Fruit fly (Drosophila melanogaster) whole organism, embryonic: ENCODE measurements around the gene bib.
A peak's percentile ranks its signal among the peaks of the same experiment; 100 is the strongest.

ENCODE experiments used
- CG10267 ChIP-seq: fragments of 200-800 bp; sonication (Bioruptor generic); optimal IDR thresholded peaks from 2 replicates; lab custom pipeline; 2018; ENCODE audit warnings: missing biosample characterization, mild to moderate bottlenecking, missing genetic modification characterization, moderate library complexity
- CG10274 ChIP-seq: fragments of 200-800 bp; sonication (Bioruptor generic); optimal IDR thresholded peaks from 3 replicates; lab custom pipeline; 2017; ENCODE audit warnings: missing biosample characterization, mild to moderate bottlenecking, missing genetic modification characterization
- CG10462 ChIP-seq: fragments of 200-800 bp; sonication (Bioruptor generic); optimal IDR thresholded peaks from 2 replicates; lab custom pipeline; 2016; ENCODE audit warnings: missing biosample characterization, missing genetic modification characterization
- CG10959 ChIP-seq: fragments of 200-800 bp; sonication (Bioruptor generic); IDR thresholded peaks from 2 replicates; pipeline ENCODE4 v1.3.6; 2022; ENCODE audit warnings: missing biosample characterization, missing genetic modification characterization
- CG11456 ChIP-seq: fragments of 200-800 bp; sonication (Bioruptor generic); IDR thresholded peaks from 3 replicates; pipeline ENCODE4 v1.3.6; 2022; ENCODE audit warnings: missing biosample characterization, missing genetic modification characterization
- CG12769 ChIP-seq: fragments of 200-800 bp; sonication (Bioruptor generic); optimal IDR thresholded peaks from 2 replicates; lab custom pipeline; 2019; ENCODE audit warnings: missing biosample characterization, mild to moderate bottlenecking, missing genetic modification characterization, moderate library complexity
- CG13775 ChIP-seq: fragments of 200-800 bp; sonication (Bioruptor generic); optimal IDR thresholded peaks from 3 replicates; lab custom pipeline; 2017; ENCODE audit warnings: missing biosample characterization, mild to moderate bottlenecking, missing genetic modification characterization
- CG14710 ChIP-seq: fragments of 200-800 bp; sonication (Bioruptor generic); optimal IDR thresholded peaks from 3 replicates; lab custom pipeline; 2019; ENCODE audit warnings: missing biosample characterization, mild to moderate bottlenecking, missing genetic modification characterization, moderate library complexity
- CG14965 ChIP-seq: fragments of 200-800 bp; sonication (Bioruptor generic); optimal IDR thresholded peaks from 2 replicates; lab custom pipeline; 2016; ENCODE audit warnings: missing biosample characterization, missing genetic modification characterization, borderline replicate concordance
- CG17186 ChIP-seq: fragments of 200-800 bp; sonication (Bioruptor generic); optimal IDR thresholded peaks from 3 replicates; lab custom pipeline; 2017; ENCODE audit warnings: missing biosample characterization, missing genetic modification reagents, missing genetic modification characterization
- CG17328 ChIP-seq: fragments of 200-800 bp; sonication (Bioruptor generic); IDR thresholded peaks from 2 replicates; pipeline ENCODE4 v1.3.6; 2022; ENCODE audit warnings: missing biosample characterization, missing genetic modification characterization
- CG17829 ChIP-seq: fragments of 200-800 bp; optimal IDR thresholded peaks from 2 replicates; lab custom pipeline; 2019; ENCODE audit warnings: missing biosample characterization, mild to moderate bottlenecking, missing genetic modification characterization, moderate library complexity
- CG18262 ChIP-seq: fragments of 200-800 bp; optimal IDR thresholded peaks from 3 replicates; lab custom pipeline; 2019; ENCODE audit warnings: missing biosample characterization, mild to moderate bottlenecking, missing genetic modification characterization, moderate library complexity
- CG2712 ChIP-seq: fragments of 200-800 bp; optimal IDR thresholded peaks from 3 replicates; lab custom pipeline; 2019; ENCODE audit warnings: missing biosample characterization, mild to moderate bottlenecking, missing genetic modification characterization, moderate library complexity
- CG4404 ChIP-seq: fragments of 200-800 bp; sonication (Bioruptor generic); IDR thresholded peaks from 2 replicates; pipeline ENCODE4 v1.3.6; 2022; ENCODE audit warnings: missing biosample characterization, missing genetic modification characterization
- CG4424 ChIP-seq: fragments of 200-800 bp; sonication (Bioruptor generic); optimal IDR thresholded peaks from 3 replicates; lab custom pipeline; 2016; ENCODE audit warnings: missing biosample characterization, missing genetic modification characterization
- CG7556 ChIP-seq: fragments of 200-800 bp; sonication (Bioruptor generic); optimal IDR thresholded peaks from 2 replicates; lab custom pipeline; 2017; ENCODE audit warnings: missing biosample characterization, mild to moderate bottlenecking, missing genetic modification characterization
- CG8765 ChIP-seq: fragments of 200-800 bp; sonication (Bioruptor generic); IDR thresholded peaks from 2 replicates; pipeline ENCODE4 v1.3.6; 2022; ENCODE audit warnings: missing biosample characterization, missing genetic modification characterization
- CG9727 ChIP-seq: fragments of 200-800 bp; sonication (Bioruptor generic); optimal IDR thresholded peaks from 3 replicates; lab custom pipeline; 2017; ENCODE audit warnings: missing biosample characterization, mild to moderate bottlenecking, missing genetic modification characterization
- CHES-1-like ChIP-seq: fragments of 200-800 bp; sonication (Bioruptor generic); optimal IDR thresholded peaks from 2 replicates; lab custom pipeline; 2016; ENCODE audit warnings: missing biosample characterization, missing genetic modification characterization
- Kr ChIP-seq: fragments of 200-800 bp; sonication (Bioruptor generic); optimal IDR thresholded peaks from 2 replicates; lab custom pipeline; 2017; ENCODE audit warnings: missing biosample characterization, mild to moderate bottlenecking, missing genetic modification characterization
- Nf-YA ChIP-seq: fragments of 200-800 bp; sonication (Bioruptor generic); IDR thresholded peaks from 2 replicates; pipeline ENCODE4 v1.3.6; 2022; ENCODE audit warnings: missing biosample characterization, missing genetic modification characterization
- Nf-YB ChIP-seq: fragments of 200-800 bp; sonication (Bioruptor generic); optimal IDR thresholded peaks from 3 replicates; lab custom pipeline; 2019; ENCODE audit warnings: missing biosample characterization, mild to moderate bottlenecking, missing genetic modification characterization, moderate library complexity
- Xrp1 ChIP-seq: fragments of 200-800 bp; sonication (Bioruptor generic); IDR thresholded peaks from 2 replicates; pipeline ENCODE4 v1.3.6; 2022; ENCODE audit warnings: missing biosample characterization, missing genetic modification characterization
- ac ChIP-seq: fragments of 200-800 bp; sonication (Bioruptor generic); optimal IDR thresholded peaks from 3 replicates; lab custom pipeline; 2017; ENCODE audit warnings: missing biosample characterization, mild to moderate bottlenecking, missing genetic modification characterization
- ara ChIP-seq: fragments of 200-800 bp; sonication (Bioruptor generic); IDR thresholded peaks from 2 replicates; pipeline ENCODE4 v1.3.6; 2022; ENCODE audit warnings: missing biosample characterization, missing genetic modification characterization
- az2 ChIP-seq: fragments of 200-800 bp; sonication (Bioruptor generic); optimal IDR thresholded peaks from 3 replicates; lab custom pipeline; 2016; ENCODE audit warnings: missing biosample characterization, missing genetic modification characterization
- chif ChIP-seq, 2 experiments: fragments of 200-800 bp; sonication (Bioruptor generic); optimal IDR thresholded peaks; 3 replicates each; lab custom pipeline; 2016; ENCODE audit warnings: missing biosample characterization in 2 of 2, missing genetic modification characterization in 2 of 2
- dan ChIP-seq: fragments of 200-800 bp; sonication (Bioruptor generic); IDR thresholded peaks from 2 replicates; pipeline ENCODE4 v1.3.6; 2022; ENCODE audit warnings: missing biosample characterization, missing genetic modification characterization
- dmrt11E ChIP-seq: fragments of 200-800 bp; sonication (Bioruptor generic); optimal IDR thresholded peaks from 3 replicates; lab custom pipeline; 2018; ENCODE audit warnings: missing biosample characterization, mild to moderate bottlenecking, missing genetic modification characterization, moderate library complexity
- hkb ChIP-seq, 2 experiments: fragments of 200-800 bp in 1 of 2; fragments of >200 bp in 1 of 2; sonication (Bioruptor generic) in 1 of 2; IDR thresholded peaks in 1 of 2; optimal IDR thresholded peaks in 1 of 2; 2 replicates each; pipeline versions ENCODE4 v1.3.6 to Lab custom; 2017 to 2022; ENCODE audit warnings: missing biosample characterization in 1 of 2, missing genetic modification characterization in 1 of 2
- lab ChIP-seq: fragments of 200-800 bp; sonication (Bioruptor generic); optimal IDR thresholded peaks from 3 replicates; lab custom pipeline; 2017; ENCODE audit warnings: missing biosample characterization, missing genetic modification characterization, mild to moderate bottlenecking, moderate library complexity, missing genetic modification reagents
- lov ChIP-seq, 2 experiments: fragments of 200-800 bp in 1 of 2; fragments of >200 bp in 1 of 2; sonication (Bioruptor generic) in 1 of 2; IDR thresholded peaks in 1 of 2; optimal IDR thresholded peaks in 1 of 2; 2 replicates in 1 of 2; 3 replicates in 1 of 2; pipeline versions ENCODE4 v1.3.6 to Lab custom; 2017 to 2022; ENCODE audit warnings: missing biosample characterization in 1 of 2, missing genetic modification characterization in 1 of 2
- pita ChIP-seq: fragments of 200-800 bp; sonication (Bioruptor generic); optimal IDR thresholded peaks from 2 replicates; lab custom pipeline; 2017; ENCODE audit warnings: missing biosample characterization, mild to moderate bottlenecking, missing genetic modification characterization
- sens ChIP-seq: fragments of 200-800 bp; sonication (Bioruptor generic); peaks from one replicate; lab custom pipeline; 2016; ENCODE audit warnings: missing biosample characterization, missing genetic modification characterization
- sens-2 ChIP-seq: fragments of 200-800 bp; sonication (Bioruptor generic); IDR thresholded peaks from 2 replicates; pipeline ENCODE4 v1.3.6; 2022; ENCODE audit warnings: missing biosample characterization, missing genetic modification characterization
- stwl ChIP-seq: fragments of 200-800 bp; sonication (Bioruptor generic); optimal IDR thresholded peaks from 3 replicates; lab custom pipeline; 2018; ENCODE audit warnings: missing biosample characterization, mild to moderate bottlenecking, missing genetic modification characterization, moderate library complexity
- trem ChIP-seq: fragments of 200-800 bp; optimal IDR thresholded peaks from 3 replicates; lab custom pipeline; 2019; ENCODE audit warnings: missing biosample characterization, mild to moderate bottlenecking, missing genetic modification characterization, moderate library complexity
- twi ChIP-seq: fragments of 200-800 bp; optimal IDR thresholded peaks from 2 replicates; lab custom pipeline; 2019; ENCODE audit warnings: missing biosample characterization, mild to moderate bottlenecking, missing genetic modification characterization, moderate library complexity
- zen ChIP-seq: fragments of 200-800 bp; sonication (Bioruptor generic); optimal IDR thresholded peaks from 3 replicates; lab custom pipeline; 2018; ENCODE audit warnings: missing biosample characterization, mild to moderate bottlenecking, missing genetic modification characterization, moderate library complexity
- zf30C ChIP-seq: fragments of 200-800 bp; sonication (Bioruptor generic); optimal IDR thresholded peaks from 3 replicates; lab custom pipeline; 2018; ENCODE audit warnings: missing biosample characterization, mild to moderate bottlenecking, missing genetic modification characterization
- zfh1 ChIP-seq: fragments of 200-800 bp; sonication (Bioruptor generic); IDR thresholded peaks from 3 replicates; pipeline ENCODE4 v1.3.6; 2022; ENCODE audit warnings: missing biosample characterization, missing genetic modification characterization

bib gene

dm6 chr2L:9988201-9988990, 4.0 kb downstream of the bib start (continued):
- no peak for TF ChIP-seq CG11456
- TF ChIP-seq CG12769 (tag; lab: Kevin White, UChicago) = no peak

- TF ChIP-seq Nf-YA (GFP tag; lab: Robert Waterston, UW) (no peak), Kr (GFP tag; lab: Kevin White, UChicago) (peak; percentile 28), twi (tag; lab: Kevin White, UChicago) (peak; percentile 92), CHES-1-like (no peak)
Observed at dm6 chr2L:9989275-9989674, 4.8 kb downstream of the bib start.

- peak; percentile 17 for TF ChIP-seq CG13775 (GFP tag; lab: Kevin White, UChicago)
- TF ChIP-seq pita = no peak
- TF ChIP-seq lov (optimal IDR thresholded peaks at IDR 0.05; lab: Kevin White, UChicago) = no peak
- TF ChIP-seq lov (GFP tag; IDR thresholded peaks at IDR 0.05; lab: Robert Waterston, UW) = peak; percentile 67; the same call in 1 of the 3 replicates
- TF ChIP-seq CG14965 (GFP tag; lab: Kevin White, UChicago) = no peak
- TF ChIP-seq CG9727 (GFP tag; lab: Kevin White, UChicago) = peak; percentile 76
- no peak for TF ChIP-seq lab
- TF ChIP-seq az2 (GFP tag; lab: Kevin White, UChicago) = peak; percentile 2
- TF ChIP-seq CG17328 = peak; percentile 49
- peak; percentile 35 for TF ChIP-seq zen (tag; lab: Kevin White, UChicago)
- peak; percentile 27 for TF ChIP-seq Nf-YB
- TF ChIP-seq sens (GFP tag; lab: Kevin White, UChicago) = peak; percentile 82
- TF ChIP-seq CG2712 = peak; percentile 66
- TF ChIP-seq CG10267 (tag; lab: Kevin White, UChicago) = peak; percentile 40
- no peak for TF ChIP-seq CG10274 (GFP tag; lab: Kevin White, UChicago)
- TF ChIP-seq CG4424 (GFP tag; lab: Kevin White, UChicago) = no peak
- peak; percentile 80 for TF ChIP-seq dmrt11E
- TF ChIP-seq dan = peak; percentile 65
- no peak for TF ChIP-seq trem (tag; lab: Kevin White, UChicago)
- peak; percentile 15 for TF ChIP-seq CG7556 (GFP tag; lab: Kevin White, UChicago)
- peak; percentile 95 for TF ChIP-seq ac (GFP tag; lab: Kevin White, UChicago)
- TF ChIP-seq chif (GFP tag; optimal IDR thresholded peaks at IDR 0.05; lab: Kevin White, UChicago) = peak in 1 of 2 experiments; percentile 15
- TF ChIP-seq zfh1 (GFP tag; lab: Robert Waterston, UW) = peak; percentile 65; the same call in 2 of the 3 replicates
- peak; percentile 44 for TF ChIP-seq CG14710
- TF ChIP-seq CG10959 = peak; percentile 77
- TF ChIP-seq Xrp1 (GFP tag; lab: Robert Waterston, UW) = peak; percentile 73
- no peak for TF ChIP-seq CG10462 (GFP tag; lab: Kevin White, UChicago)
- peak; percentile 52 for TF ChIP-seq CG18262 (tag; lab: Kevin White, UChicago)
- peak; percentile 65 for TF ChIP-seq CG17829 (tag; lab: Kevin White, UChicago)
- TF ChIP-seq CG4404 = peak; percentile 78
- no peak for TF ChIP-seq CG17186 (GFP tag; lab: Kevin White, UChicago)
- peak; percentile 16; the same call in 1 of the 2 replicates for TF ChIP-seq sens-2
- TF ChIP-seq ara (GFP tag; lab: Robert Waterston, UW) = peak; percentile 55; the same call in 1 of the 2 replicates
- TF ChIP-seq stwl (tag; lab: Kevin White, UChicago) = peak; percentile 13
- TF ChIP-seq zf30C (GFP tag; lab: Kevin White, UChicago) = peak; percentile 80
- no peak for TF ChIP-seq hkb (optimal IDR thresholded peaks at IDR 0.05; lab: Kevin White, UChicago)
- TF ChIP-seq hkb (GFP tag; IDR thresholded peaks at IDR 0.05; lab: Robert Waterston, UW) = 0 out of 2 replicates have a peak, but pooled peaks have one; percentile 22
- TF ChIP-seq CG8765 = peak; percentile 14; the same call in 1 of the 2 replicates
Observed at dm6 chr2L:9989846-9990506, 5.5 kb downstream of the bib start.
